Fruit fly (Drosophila melanogaster) whole organism, embryonic: ENCODE measurements around the gene Gr93d.

Experiments
- Aef1 ChIP-seq: fragments of 200-800 bp; sonication (Bioruptor generic); IDR thresholded peaks from 3 replicates; pipeline ENCODE4 v1.3.6; 2022; ENCODE audit warnings: missing biosample characterization, missing genetic modification characterization
- Bdp1 ChIP-seq: fragments of 200-800 bp; sonication (Bioruptor generic); optimal IDR thresholded peaks from 3 replicates; lab custom pipeline; 2016; ENCODE audit warnings: missing biosample characterization, missing genetic modification characterization
- Bgb ChIP-seq: fragments of 200-800 bp; sonication (Bioruptor generic); IDR thresholded peaks from 2 replicates; pipeline ENCODE4 v1.3.6; 2022; ENCODE audit warnings: missing biosample characterization, missing genetic modification characterization; ENCODE audit not compliant: partially characterized antibody
- BtbVII ChIP-seq: fragments of 200-800 bp; sonication (Bioruptor generic); optimal IDR thresholded peaks from 3 replicates; lab custom pipeline; 2017; ENCODE audit warnings: missing biosample characterization, mild to moderate bottlenecking, missing genetic modification characterization
- C15 ChIP-seq: fragments of 200-800 bp; sonication (Bioruptor generic); IDR thresholded peaks from 3 replicates; pipeline ENCODE4 v1.3.6; 2022; ENCODE audit warnings: missing biosample characterization, missing genetic modification characterization
- CG10543 ChIP-seq: fragments of 200-800 bp; sonication (Bioruptor generic); optimal IDR thresholded peaks from 3 replicates; lab custom pipeline; 2017; ENCODE audit warnings: missing biosample characterization, mild to moderate bottlenecking, missing genetic modification characterization, moderate library complexity
- CG10565 ChIP-seq: fragments of 200-800 bp; sonication (Bioruptor generic); optimal IDR thresholded peaks from 3 replicates; lab custom pipeline; 2016; ENCODE audit warnings: missing biosample characterization, mild to moderate bottlenecking, missing genetic modification characterization
- CG10654 ChIP-seq: fragments of 200-800 bp; sonication (Bioruptor generic); optimal IDR thresholded peaks from 2 replicates; lab custom pipeline; 2016; ENCODE audit warnings: missing biosample characterization, missing genetic modification characterization
- CG10979 ChIP-seq: fragments of 200-800 bp; sonication (Bioruptor generic); optimal IDR thresholded peaks from 2 replicates; lab custom pipeline; 2018; ENCODE audit warnings: missing biosample characterization, mild to moderate bottlenecking, missing genetic modification characterization, moderate library complexity
- CG11093 ChIP-seq: fragments of 200-800 bp; sonication (Bioruptor generic); IDR thresholded peaks from 3 replicates; pipeline ENCODE4 v1.3.6; 2022; ENCODE audit warnings: missing biosample characterization, missing genetic modification characterization
- CG15269 ChIP-seq: fragments of 200-800 bp; sonication (Bioruptor generic); optimal IDR thresholded peaks from 2 replicates; lab custom pipeline; 2018; ENCODE audit warnings: missing biosample characterization, mild to moderate bottlenecking, missing genetic modification characterization, moderate library complexity
- CG15696 ChIP-seq: fragments of 200-800 bp; sonication (Bioruptor generic); optimal IDR thresholded peaks from 2 replicates; lab custom pipeline; 2019; ENCODE audit warnings: missing biosample characterization, mild to moderate bottlenecking, missing genetic modification characterization, moderate library complexity
- CG17186 ChIP-seq: fragments of 200-800 bp; sonication (Bioruptor generic); optimal IDR thresholded peaks from 3 replicates; lab custom pipeline; 2017; ENCODE audit warnings: missing biosample characterization, missing genetic modification reagents, missing genetic modification characterization
- CG2116 ChIP-seq: fragments of 200-800 bp; sonication (Bioruptor generic); optimal IDR thresholded peaks from 3 replicates; lab custom pipeline; 2018; ENCODE audit warnings: missing biosample characterization, mild to moderate bottlenecking, missing genetic modification characterization
- CG31224 ChIP-seq: fragments of 200-800 bp; sonication (Bioruptor generic); IDR thresholded peaks from 2 replicates; pipeline ENCODE4 v1.3.6; 2022; ENCODE audit warnings: missing biosample characterization, missing genetic modification characterization
- CG8478 ChIP-seq: fragments of >200 bp; optimal IDR thresholded peaks from 2 replicates; lab custom pipeline; 2018
- CG8944 ChIP-seq: fragments of 200-800 bp; sonication (Bioruptor generic); optimal IDR thresholded peaks from 3 replicates; lab custom pipeline; 2016; ENCODE audit warnings: missing biosample characterization, missing genetic modification characterization
- CG9437 ChIP-seq: fragments of 200-800 bp; sonication (Bioruptor generic); optimal IDR thresholded peaks from 2 replicates; lab custom pipeline; 2018; ENCODE audit warnings: missing biosample characterization, mild to moderate bottlenecking, missing genetic modification characterization
- CG9876 ChIP-seq: fragments of 200-800 bp; sonication (Bioruptor generic); optimal IDR thresholded peaks from 2 replicates; lab custom pipeline; 2016; ENCODE audit warnings: missing biosample characterization, missing genetic modification characterization
- Elba2 ChIP-seq: fragments of 200-800 bp; sonication (Bioruptor generic); optimal IDR thresholded peaks from 3 replicates; lab custom pipeline; 2016; ENCODE audit warnings: missing biosample characterization, missing genetic modification characterization
- Fer3 ChIP-seq: fragments of 200-800 bp; sonication (Bioruptor generic); optimal IDR thresholded peaks from 2 replicates; lab custom pipeline; 2018; ENCODE audit warnings: missing biosample characterization, mild to moderate bottlenecking, missing genetic modification characterization, moderate library complexity
- Hr51 ChIP-seq, 2 experiments: fragments of 200-800 bp; sonication (Bioruptor generic); optimal IDR thresholded peaks; 2 replicates in 1 of 2; 3 replicates in 1 of 2; lab custom pipeline; 2016 to 2018; ENCODE audit warnings: missing biosample characterization in 2 of 2, missing genetic modification characterization in 2 of 2, mild to moderate bottlenecking in 1 of 2, moderate library complexity in 1 of 2
- Hsf ChIP-seq: fragments of 200-800 bp; sonication (Bioruptor generic); optimal IDR thresholded peaks from 3 replicates; lab custom pipeline; 2016; ENCODE audit warnings: missing biosample characterization, missing genetic modification characterization
- Meics ChIP-seq: fragments of 200-800 bp; sonication (Bioruptor generic); optimal IDR thresholded peaks from 2 replicates; lab custom pipeline; 2017; ENCODE audit warnings: missing biosample characterization, mild to moderate bottlenecking, missing genetic modification characterization
- Neu2 ChIP-seq: fragments of 200-800 bp; sonication (Bioruptor generic); optimal IDR thresholded peaks from 3 replicates; lab custom pipeline; 2016; ENCODE audit warnings: missing biosample characterization, missing genetic modification characterization, borderline replicate concordance
- Side ChIP-seq: fragments of 200-800 bp; sonication (Bioruptor generic); optimal IDR thresholded peaks from 2 replicates; lab custom pipeline; 2016; ENCODE audit warnings: missing biosample characterization, missing genetic modification characterization
- Six4 ChIP-seq: fragments of 200-800 bp; sonication (Bioruptor generic); optimal IDR thresholded peaks from 2 replicates; lab custom pipeline; 2016; ENCODE audit warnings: missing biosample characterization, missing genetic modification characterization
- Spps ChIP-seq: fragments of 200-800 bp; sonication (Bioruptor generic); optimal IDR thresholded peaks from 2 replicates; lab custom pipeline; 2018; ENCODE audit warnings: missing biosample characterization, mild to moderate bottlenecking, missing genetic modification characterization
- Sry-δ ChIP-seq: fragments of 200-800 bp; sonication (Bioruptor generic); optimal IDR thresholded peaks from 2 replicates; lab custom pipeline; 2016; ENCODE audit warnings: missing biosample characterization, missing genetic modification characterization
- bigmax ChIP-seq: fragments of 200-800 bp; sonication (Bioruptor generic); optimal IDR thresholded peaks from 2 replicates; lab custom pipeline; 2018; ENCODE audit warnings: missing biosample characterization, mild to moderate bottlenecking, missing genetic modification characterization
- cato ChIP-seq: fragments of 200-800 bp; sonication (Bioruptor generic); optimal IDR thresholded peaks from 2 replicates; lab custom pipeline; 2016; ENCODE audit warnings: missing biosample characterization, missing genetic modification characterization, borderline replicate concordance
- crc ChIP-seq: fragments of 200-800 bp; sonication (Bioruptor generic); optimal IDR thresholded peaks from 2 replicates; lab custom pipeline; 2016; ENCODE audit warnings: missing biosample characterization, missing genetic modification characterization
- exex ChIP-seq: fragments of 200-800 bp; sonication (Bioruptor generic); optimal IDR thresholded peaks from 4 replicates; lab custom pipeline; 2018; ENCODE audit warnings: missing biosample characterization, mild to moderate bottlenecking, missing genetic modification characterization, moderate library complexity
- inv ChIP-seq: fragments of 200-800 bp; sonication (Bioruptor generic); IDR thresholded peaks from 2 replicates; pipeline ENCODE4 v1.3.6; 2022; ENCODE audit warnings: missing biosample characterization, missing genetic modification characterization; ENCODE audit not compliant: partially characterized antibody
- maf-S ChIP-seq: fragments of 200-800 bp; sonication (Bioruptor generic); optimal IDR thresholded peaks from 2 replicates; lab custom pipeline; 2016; ENCODE audit warnings: missing biosample characterization, missing genetic modification characterization
- nerfin-2 ChIP-seq: fragments of 200-800 bp; sonication (Bioruptor generic); IDR thresholded peaks from 2 replicates; pipeline ENCODE4 v1.3.6; 2022; ENCODE audit warnings: missing biosample characterization, missing genetic modification characterization; ENCODE audit not compliant: partially characterized antibody
- odd ChIP-seq: fragments of 200-800 bp; sonication (Bioruptor generic); optimal IDR thresholded peaks from 2 replicates; lab custom pipeline; 2017; ENCODE audit warnings: missing biosample characterization, mild to moderate bottlenecking, missing genetic modification characterization
- phol ChIP-seq: fragments of 200-800 bp; sonication (Bioruptor generic); optimal IDR thresholded peaks from 3 replicates; lab custom pipeline; 2018; ENCODE audit warnings: missing biosample characterization, mild to moderate bottlenecking, missing genetic modification characterization, moderate library complexity
- pros ChIP-seq: fragments of 200-800 bp; sonication (Bioruptor generic); optimal IDR thresholded peaks from 3 replicates; lab custom pipeline; 2019; ENCODE audit warnings: missing biosample characterization, mild to moderate bottlenecking, missing genetic modification characterization, moderate library complexity
- shn ChIP-seq: fragments of 200-800 bp; sonication (Bioruptor generic); optimal IDR thresholded peaks from 3 replicates; lab custom pipeline; 2016; ENCODE audit warnings: missing biosample characterization, missing genetic modification characterization
- sisA ChIP-seq: fragments of 200-800 bp; sonication (Bioruptor generic); IDR thresholded peaks from 2 replicates; pipeline ENCODE4 v1.3.6; 2022; ENCODE audit warnings: missing biosample characterization, missing genetic modification characterization
- slbo ChIP-seq: fragments of 200-800 bp; sonication (Bioruptor generic); IDR thresholded peaks from 2 replicates; pipeline ENCODE4 v1.3.6; 2022; ENCODE audit warnings: missing biosample characterization, missing genetic modification characterization
- sob ChIP-seq: fragments of 200-800 bp; sonication (Bioruptor generic); IDR thresholded peaks from 2 replicates; pipeline ENCODE4 v1.3.6; 2022; ENCODE audit warnings: missing biosample characterization, missing genetic modification characterization
- z ChIP-seq: fragments of 200-800 bp; sonication (Bioruptor generic); IDR thresholded peaks from 3 replicates; pipeline ENCODE4 v1.3.6; 2022; ENCODE audit warnings: missing biosample characterization, missing genetic modification characterization
- zf30C ChIP-seq: fragments of 200-800 bp; sonication (Bioruptor generic); optimal IDR thresholded peaks from 3 replicates; lab custom pipeline; 2018; ENCODE audit warnings: missing biosample characterization, mild to moderate bottlenecking, missing genetic modification characterization

Gene Gr93d

DNA sequence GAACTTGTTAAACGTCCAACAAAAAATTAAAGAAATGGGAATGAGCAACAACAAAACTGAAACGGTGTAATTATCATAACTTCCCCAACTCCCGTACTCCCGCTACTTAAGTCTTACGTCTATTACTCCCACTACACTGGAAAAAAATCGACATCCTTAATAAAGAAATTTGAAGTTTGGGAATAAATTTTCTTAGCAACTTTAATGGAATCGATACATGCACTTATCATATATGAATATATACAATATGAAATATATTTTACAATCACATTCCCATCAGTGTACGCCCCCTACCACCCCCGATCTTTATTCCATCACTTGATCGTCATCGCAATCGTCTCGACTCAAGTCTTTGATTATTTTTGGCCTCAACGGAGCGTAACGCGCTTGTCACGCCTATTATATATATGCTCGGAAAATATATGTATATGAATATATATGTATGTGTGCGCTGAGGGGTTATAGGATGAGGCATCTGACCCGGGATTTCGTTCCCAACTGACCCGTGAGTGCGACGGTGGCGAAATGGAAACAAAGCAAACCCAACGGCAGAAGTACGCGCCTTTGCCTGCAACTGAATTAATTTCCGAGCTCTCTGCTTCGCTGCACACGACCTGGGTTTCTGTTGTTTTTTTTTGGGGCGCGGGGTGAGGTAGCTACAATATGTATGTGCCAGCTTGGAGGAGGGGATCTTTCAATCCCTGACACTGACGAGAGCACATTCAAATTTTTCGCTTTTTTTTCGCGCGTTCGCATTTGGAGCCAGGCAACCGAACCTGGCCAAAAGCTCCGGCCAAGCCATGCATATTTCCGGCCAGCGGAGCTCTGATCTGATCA lies 12.0 kb downstream of the Gr93d start (continued):
- TF ChIP-seq crc (GFP tag; lab: Kevin White, UChicago) (no peak), inv (GFP tag; lab: Robert Waterston, UW) (no peak), CG15696 (no peak), Elba2 (GFP tag; lab: Kevin White, UChicago) (no peak), CG9876 (GFP tag; lab: Kevin White, UChicago) (no peak), CG9437 (GFP tag; lab: Kevin White, UChicago) (peak; percentile 16), CG10543 (GFP tag; lab: Kevin White, UChicago) (no peak), CG10565 (GFP tag; lab: Kevin White, UChicago) (no peak), CG10654 (GFP tag; lab: Kevin White, UChicago) (no peak), BtbVII (GFP tag; lab: Kevin White, UChicago) (no peak), pros (GFP tag; lab: Kevin White, UChicago) (peak; percentile 77), Spps (tag; lab: Kevin White, UChicago) (peak; percentile 43), CG15269 (tag; lab: Kevin White, UChicago) (peak; percentile 21), Sry-δ (GFP tag; lab: Kevin White, UChicago) (no peak), nerfin-2 (GFP tag; lab: Robert Waterston, UW) (no peak), Meics (GFP tag; lab: Kevin White, UChicago) (no peak), Bgb (GFP tag; lab: Robert Waterston, UW) (no peak), Hsf (GFP tag; lab: Kevin White, UChicago) (peak; percentile 20), Hr51 (GFP tag; optimal IDR thresholded peaks at IDR 0.05; lab: Kevin White, UChicago) (peak in 1 of 2 experiments; percentile 42), sisA (GFP tag; lab: Robert Waterston, UW) (peak; percentile 19; the same call in 1 of the 2 replicates)

DNA sequence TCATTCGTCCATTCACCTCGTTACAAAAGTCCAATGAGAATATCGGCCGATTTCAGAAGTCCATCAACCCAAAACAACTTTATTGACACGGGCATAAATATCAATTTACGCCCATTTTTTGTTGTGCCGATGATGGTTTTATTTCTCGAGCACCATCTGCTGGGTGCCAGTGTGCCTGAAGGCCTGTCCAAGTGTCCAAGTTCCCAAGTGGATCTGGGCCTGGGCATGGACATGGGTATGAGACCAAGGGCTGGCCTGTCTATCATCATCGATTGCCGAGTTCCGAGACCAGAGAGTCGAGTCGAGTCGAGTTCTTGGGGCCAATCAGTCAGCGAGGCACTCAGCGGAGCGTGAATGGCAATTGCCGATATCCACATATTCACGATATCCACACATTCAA lies 14.3 kb downstream of the Gr93d start, which contains the start of gene Gr93a:
Gr93a (plus strand) TSS at position 301 of the 400 bp plus-strand sequence.
- TF ChIP-seq maf-S (GFP tag; lab: Kevin White, UChicago) (no peak), z (GFP tag; lab: Robert Waterston, UW) (peak; percentile 65; the same call in 2 of the 3 replicates)
- TF ChIP-seq, all 482 proteins: peak for 1

DNA sequence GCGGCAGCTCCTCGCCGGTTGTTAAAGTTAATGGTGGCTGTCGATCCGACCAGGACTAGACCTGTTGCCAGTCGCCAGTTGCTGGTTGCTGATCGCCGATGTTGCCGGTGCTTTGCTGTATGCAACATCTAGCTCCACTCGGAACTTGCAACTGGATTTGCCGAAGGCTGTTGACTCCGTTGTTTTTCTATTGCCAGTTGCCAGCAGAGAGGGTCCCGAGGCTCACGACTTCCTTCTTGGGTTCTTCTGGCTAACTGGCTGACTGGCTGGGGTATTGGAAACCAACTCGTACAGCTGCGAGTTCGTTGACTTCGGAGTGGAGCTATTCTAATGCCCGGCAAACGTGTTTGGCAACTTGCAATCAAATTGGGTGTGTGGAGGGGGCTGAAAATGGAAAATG lies 15.4 kb downstream of the Gr93d start:
- TF ChIP-seq zf30C (no peak), C15 (GFP tag; lab: Robert Waterston, UW) (peak; percentile 22; the same call in 1 of the 3 replicates), CG8478 (lab: Kevin White, UChicago) (no peak), CG31224 (peak; percentile 12; the same call in 1 of the 2 replicates)
- TF ChIP-seq, all 482 proteins: peak for 2

DNA sequence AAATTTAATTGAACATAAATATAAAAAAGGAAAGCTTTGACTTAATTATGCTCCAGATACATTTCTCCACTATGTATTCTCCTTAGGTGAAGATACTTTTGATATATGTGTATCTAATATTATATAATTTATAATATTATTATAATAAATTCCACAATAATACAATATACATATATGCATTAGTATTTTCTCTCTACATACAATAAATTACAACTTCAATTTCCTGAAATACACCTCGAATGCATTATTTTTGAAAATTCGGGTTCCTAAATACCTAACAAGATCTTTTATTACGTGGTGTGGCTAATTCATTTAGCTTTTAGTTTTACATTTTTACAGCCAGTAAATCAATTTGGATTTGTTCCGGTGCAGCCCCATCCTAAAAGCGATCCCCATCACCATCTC lies 16.2 kb downstream of the Gr93d start:
- no peak for TF ChIP-seq sisA (GFP tag; lab: Robert Waterston, UW)
- TF ChIP-seq Side (GFP tag; lab: Kevin White, UChicago), result no peak
- no peak for TF ChIP-seq CG11093
- peak; percentile 81 for TF ChIP-seq CG10979
- no peak for TF ChIP-seq slbo (GFP tag; lab: Robert Waterston, UW)
- TF ChIP-seq odd, result no peak
- TF ChIP-seq bigmax (GFP tag; lab: Kevin White, UChicago), result no peak
- no peak for TF ChIP-seq CG8944 (GFP tag; lab: Kevin White, UChicago)
- TF ChIP-seq exex (tag; lab: Kevin White, UChicago), result no peak
- TF ChIP-seq CG2116 (GFP tag; lab: Kevin White, UChicago), result no peak
- no peak for TF ChIP-seq Six4 (GFP tag; lab: Kevin White, UChicago)
- TF ChIP-seq CG17186 (GFP tag; lab: Kevin White, UChicago), result no peak
- no peak for TF ChIP-seq sob (GFP tag; lab: Robert Waterston, UW)
- no peak for TF ChIP-seq Fer3
- peak; percentile 68 for TF ChIP-seq phol (tag; lab: Kevin White, UChicago)
- TF ChIP-seq Bdp1 (GFP tag; lab: Kevin White, UChicago), result no peak
- TF ChIP-seq Neu2 (GFP tag; lab: Kevin White, UChicago), result no peak
- TF ChIP-seq shn (GFP tag; lab: Kevin White, UChicago), result no peak
- TF ChIP-seq Aef1 (GFP tag; lab: Robert Waterston, UW), result no peak
- no peak for TF ChIP-seq cato (GFP tag; lab: Kevin White, UChicago)
